Worm (Caenorhabditis elegans) whole organism, dauer: Measurements from ENCODE around the gene F58H7.1.

ENCODE experiments used
- unc-62 ChIP-seq: sonication (generic microtip); optimal IDR thresholded peaks from 2 replicates; lab custom pipeline; 2017; ENCODE audit warnings: missing biosample characterization, missing genetic modification reagents, missing genetic modification characterization

Gene F58H7.1

ce11 chrIV:935725-936124 is at the start of gene F58H7.1:
F58H7.1 (minus strand) TSS chrIV:935825.
- TF ChIP-seq unc-62 (GFP tag; lab: Kevin White, UChicago), result no peak

- TF ChIP-seq unc-62 (GFP tag; lab: Kevin White, UChicago), result no peak
These were observed 47.9 kb upstream of the F58H7.1 start for ce11 chrIV:983558-983957.

- no peak for TF ChIP-seq unc-62 (GFP tag; lab: Kevin White, UChicago)
These were observed 40.7 kb upstream of the F58H7.1 start for ce11 chrIV:976372-976771.

- TF ChIP-seq unc-62 (GFP tag; lab: Kevin White, UChicago), result no peak
These were observed 37.3 kb upstream of the F58H7.1 start for ce11 chrIV:972811-973428.

ce11 chrIV:972401-972800 is 36.8 kb upstream of the F58H7.1 start:
- no peak for TF ChIP-seq unc-62 (GFP tag; lab: Kevin White, UChicago)

- TF ChIP-seq unc-62 (GFP tag; lab: Kevin White, UChicago), result no peak
These were observed 35.5 kb upstream of the F58H7.1 start for ce11 chrIV:971122-971521.

- no peak for TF ChIP-seq unc-62 (GFP tag; lab: Kevin White, UChicago)
These were observed 26.2 kb upstream of the F58H7.1 start for ce11 chrIV:961862-962261.

ce11 chrIV:960177-960576 is 24.6 kb upstream of the F58H7.1 start:
- no peak for TF ChIP-seq unc-62 (GFP tag; lab: Kevin White, UChicago)

- no peak for TF ChIP-seq unc-62 (GFP tag; lab: Kevin White, UChicago)
These were observed 23.6 kb upstream of the F58H7.1 start, which contains the start of gene plx-1 for ce11 chrIV:959221-959620. plx-1 (plus strand) TSS chrIV:959521.

- TF ChIP-seq unc-62 (GFP tag; lab: Kevin White, UChicago), result no peak
These were observed 22.2 kb upstream of the F58H7.1 start for ce11 chrIV:957820-958219.

ce11 chrIV:953136-953535 is 17.5 kb upstream of the F58H7.1 start:
- no peak for TF ChIP-seq unc-62 (GFP tag; lab: Kevin White, UChicago)

ce11 chrIV:951569-951968 is 15.9 kb upstream of the F58H7.1 start:
- TF ChIP-seq unc-62 (GFP tag; lab: Kevin White, UChicago), result no peak

ce11 chrIV:949940-950592 is 14.4 kb upstream of the F58H7.1 start:
- no peak for TF ChIP-seq unc-62 (GFP tag; lab: Kevin White, UChicago)

- no peak for TF ChIP-seq unc-62 (GFP tag; lab: Kevin White, UChicago)
These were observed 10.0 kb upstream of the F58H7.1 start, which contains the start of gene faah-3 for ce11 chrIV:945601-946000. faah-3 (minus strand) TSS chrIV:945653.

- no peak for TF ChIP-seq unc-62 (GFP tag; lab: Kevin White, UChicago)
These were observed 8.1 kb downstream of the F58H7.1 start for ce11 chrIV:927510-927909.

- TF ChIP-seq unc-62 (GFP tag; lab: Kevin White, UChicago), result no peak
These were observed 11.2 kb downstream of the F58H7.1 start, which contains the start of gene lgc-30 for ce11 chrIV:924323-924932. lgc-30 (plus strand) TSS chrIV:924882.

- no peak for TF ChIP-seq unc-62 (GFP tag; lab: Kevin White, UChicago)
These were observed 15.9 kb downstream of the F58H7.1 start, which contains the start of gene F58H7.5 for ce11 chrIV:919690-920089. F58H7.5 (plus strand) TSS chrIV:919990.
